Worm (Caenorhabditis elegans): ENCODE results near the gene srd-36.

The srd-36 gene

ce11 chrX:13251354-13251843 lies 43.2 kb downstream of the srd-36 start (continued):
- no peak for TF ChIP-seq sdz-12 (GFP tag; optimal IDR thresholded peaks at IDR 0.05)
- TF ChIP-seq arid-1 (GFP tag; conservative IDR thresholded peaks at IDR 0.05), result peak; percentile 44; the same call in 1 of the 2 replicates
- no peak for TF ChIP-seq attf-4 (tag; optimal IDR thresholded peaks at IDR 0.05)
- peak; percentile 87 for TF ChIP-seq nhr-11 (tag; optimal IDR thresholded peaks at IDR 0.05)
- no peak for TF ChIP-seq lin-38 (GFP tag; IDR thresholded peaks at IDR 0.05)
- TF ChIP-seq gei-8 (GFP tag; optimal IDR thresholded peaks at IDR 0.05), result no peak
- TF ChIP-seq Y48G9A.11 (GFP tag; IDR thresholded peaks at IDR 0.05), result no peak
- peak; percentile 55 for TF ChIP-seq rbr-2 (tag; optimal IDR thresholded peaks at IDR 0.05)
- TF ChIP-seq unc-39 (tag; optimal IDR thresholded peaks at IDR 0.05), result no peak
- TF ChIP-seq daf-8 (GFP tag; IDR thresholded peaks at IDR 0.05), result no peak
- no peak for TF ChIP-seq nhr-41 (GFP tag; IDR thresholded peaks at IDR 0.05)
- TF ChIP-seq snpc-4 (tag; optimal IDR thresholded peaks at IDR 0.05), result no peak
- TF ChIP-seq lin-15B (tag; optimal IDR thresholded peaks at IDR 0.05), result no peak
- TF ChIP-seq skn-1 (tag; optimal IDR thresholded peaks at IDR 0.05), result no peak
- no peak for TF ChIP-seq nhr-25 (tag; optimal IDR thresholded peaks at IDR 0.05; ENCODE audit: borderline replicate concordance, insufficient read depth)
- TF ChIP-seq nhr-76 (tag; optimal IDR thresholded peaks at IDR 0.05), result no peak
- TF ChIP-seq lsy-2 (tag; optimal IDR thresholded peaks at IDR 0.05), result peak; percentile 7 to 55
- TF ChIP-seq zfp-2 (tag; optimal IDR thresholded peaks at IDR 0.05), result no peak
- TF ChIP-seq dmd-8 (GFP tag; IDR thresholded peaks at IDR 0.05), result no peak
- no peak for TF ChIP-seq saeg-2 (GFP tag; IDR thresholded peaks at IDR 0.05)
- TF ChIP-seq nhr-111 (GFP tag; optimal IDR thresholded peaks at IDR 0.05), result no peak
- TF ChIP-seq fkh-10 (GFP tag; optimal IDR thresholded peaks at IDR 0.05), result no peak
- no peak for TF ChIP-seq spr-1 (tag; optimal IDR thresholded peaks at IDR 0.05)
- peak; percentile 35 for TF ChIP-seq ztf-7 (tag; optimal IDR thresholded peaks at IDR 0.05)
- peak; percentile 74 for TF ChIP-seq nhr-28 (tag; optimal IDR thresholded peaks at IDR 0.05)
- TF ChIP-seq hlh-30 (tag; optimal IDR thresholded peaks at IDR 0.05; ENCODE audit: insufficient read depth), result peak; percentile 93
- TF ChIP-seq tra-1 (GFP tag; IDR thresholded peaks at IDR 0.05), result 0 out of 2 replicates have a peak, but pooled peaks have one; percentile 44
- TF ChIP-seq dmd-9 (GFP tag; IDR thresholded peaks at IDR 0.05), result no peak
- peak in 1 of 2 experiments; percentile 99 for TF ChIP-seq unc-62 (GFP tag; optimal IDR thresholded peaks at IDR 0.05 in 1 of 2)
- TF ChIP-seq unc-62 (tag; optimal IDR thresholded peaks at IDR 0.05), result no peak
- no peak for TF ChIP-seq lir-3 (tag; optimal IDR thresholded peaks at IDR 0.05)
- no peak for TF ChIP-seq R02D3.7 (tag; optimal IDR thresholded peaks at IDR 0.05)
- peak; percentile 52 for TF ChIP-seq T26A8.4 (GFP tag; IDR thresholded peaks at IDR 0.05)
- TF ChIP-seq Y5F2A.4 (GFP tag; optimal IDR thresholded peaks at IDR 0.05), result no peak
- TF ChIP-seq egl-27 (tag; optimal IDR thresholded peaks at IDR 0.05), result no peak
- no peak for TF ChIP-seq pha-4 (GFP tag; IDR thresholded peaks at IDR 0.05)
- TF ChIP-seq pha-4 (tag; optimal IDR thresholded peaks at IDR 0.05), result peak; percentile 49
- TF ChIP-seq F26F4.8 (GFP tag; conservative IDR thresholded peaks at IDR 0.05), result no peak
- TF ChIP-seq mep-1 (tag; optimal IDR thresholded peaks at IDR 0.05), result peak; percentile 81
- no peak for TF ChIP-seq D1046.2 (GFP tag; IDR thresholded peaks at IDR 0.05)
- peak; percentile 55 for TF ChIP-seq nhr-77 (tag; optimal IDR thresholded peaks at IDR 0.05)
- no peak for TF ChIP-seq F49E8.2 (tag; optimal IDR thresholded peaks at IDR 0.05; ENCODE audit: borderline replicate concordance)
- TF ChIP-seq ceh-28 (tag; optimal IDR thresholded peaks at IDR 0.05), result no peak
- no peak for TF ChIP-seq lim-7 (GFP tag; IDR thresholded peaks at IDR 0.05)
- no peak for TF ChIP-seq dpl-1 (GFP tag; optimal IDR thresholded peaks at IDR 0.05)
- no peak for TF ChIP-seq zip-11 (GFP tag; IDR thresholded peaks at IDR 0.05)
- no peak for TF ChIP-seq lin-39 (tag; optimal IDR thresholded peaks at IDR 0.05)
- TF ChIP-seq ama-1 (optimal IDR thresholded peaks at IDR 0.05), result no peak
- no peak for TF ChIP-seq unc-130 (GFP tag; optimal IDR thresholded peaks at IDR 0.05)
- TF ChIP-seq Y75B8A.6 (GFP tag; IDR thresholded peaks at IDR 0.05), result no peak
- no peak for TF ChIP-seq T20F7.1 (GFP tag; optimal IDR thresholded peaks at IDR 0.05)
- TF ChIP-seq nhr-102 (tag; optimal IDR thresholded peaks at IDR 0.05), result no peak
- TF ChIP-seq nhr-10 (tag; optimal IDR thresholded peaks at IDR 0.05), result peak; percentile 73

Measured in whole organism, L4 larva.